Fruit fly (Drosophila melanogaster) whole organism, embryonic: ENCODE data around the gene tws.

Experiments used
- Abd-B ChIP-seq: fragments of 200-800 bp; sonication (Bioruptor generic); optimal IDR thresholded peaks from 2 replicates; lab custom pipeline; 2018; ENCODE audit warnings: missing biosample characterization, mild to moderate bottlenecking, missing genetic modification characterization, moderate library complexity
- B-H1 ChIP-seq: fragments of 200-800 bp; sonication (Bioruptor generic); IDR thresholded peaks from 3 replicates; pipeline ENCODE4 v1.3.6; 2022; ENCODE audit warnings: missing biosample characterization, missing genetic modification characterization
- B-H2 ChIP-seq: fragments of 200-800 bp; sonication (Bioruptor generic); optimal IDR thresholded peaks from 2 replicates; lab custom pipeline; 2018; ENCODE audit warnings: missing biosample characterization, mild to moderate bottlenecking, missing genetic modification characterization
- Blimp-1 ChIP-seq: fragments of 200-800 bp; sonication (Bioruptor generic); optimal IDR thresholded peaks from 3 replicates; lab custom pipeline; 2018; ENCODE audit warnings: missing biosample characterization, missing genetic modification characterization, mild to moderate bottlenecking, moderate library complexity, missing genetic modification reagents
- BtbVII ChIP-seq: fragments of 200-800 bp; sonication (Bioruptor generic); optimal IDR thresholded peaks from 3 replicates; lab custom pipeline; 2017; ENCODE audit warnings: missing biosample characterization, mild to moderate bottlenecking, missing genetic modification characterization
- Bteb2 ChIP-seq: fragments of 200-800 bp; sonication (Bioruptor generic); optimal IDR thresholded peaks from 2 replicates; lab custom pipeline; 2016; ENCODE audit warnings: missing biosample characterization, missing genetic modification characterization
- CG10274 ChIP-seq: fragments of 200-800 bp; sonication (Bioruptor generic); optimal IDR thresholded peaks from 3 replicates; lab custom pipeline; 2017; ENCODE audit warnings: missing biosample characterization, mild to moderate bottlenecking, missing genetic modification characterization
- CG11247 ChIP-seq: fragments of 200-800 bp; sonication (Bioruptor generic); IDR thresholded peaks from 2 replicates; pipeline ENCODE4 v1.3.6; 2022; ENCODE audit warnings: missing biosample characterization, missing genetic modification characterization
- CG12299 ChIP-seq: fragments of 200-800 bp; sonication (Bioruptor generic); optimal IDR thresholded peaks from 2 replicates; lab custom pipeline; 2018; ENCODE audit warnings: missing biosample characterization, mild to moderate bottlenecking, missing genetic modification characterization
- CG12744 ChIP-seq: fragments of 200-800 bp; sonication (Bioruptor generic); optimal IDR thresholded peaks from 2 replicates; lab custom pipeline; 2016; ENCODE audit warnings: missing biosample characterization, missing genetic modification characterization
- CG13424 ChIP-seq: fragments of 200-800 bp; sonication (Bioruptor generic); optimal IDR thresholded peaks from 2 replicates; lab custom pipeline; 2019; ENCODE audit warnings: missing biosample characterization, mild to moderate bottlenecking, missing genetic modification characterization, moderate library complexity
- CG1603 ChIP-seq: fragments of 200-800 bp; sonication (Bioruptor generic); optimal IDR thresholded peaks from 2 replicates; lab custom pipeline; 2019; ENCODE audit warnings: missing biosample characterization, mild to moderate bottlenecking, missing genetic modification characterization, moderate library complexity
- CG16863 ChIP-seq: fragments of 200-800 bp; sonication (Bioruptor generic); optimal IDR thresholded peaks from 3 replicates; lab custom pipeline; 2016; ENCODE audit warnings: missing biosample characterization, missing genetic modification characterization
- CG17328 ChIP-seq: fragments of 200-800 bp; sonication (Bioruptor generic); IDR thresholded peaks from 2 replicates; pipeline ENCODE4 v1.3.6; 2022; ENCODE audit warnings: missing biosample characterization, missing genetic modification characterization
- CG18619 ChIP-seq: fragments of 200-800 bp; sonication (Bioruptor generic); optimal IDR thresholded peaks from 3 replicates; lab custom pipeline; 2017; ENCODE audit warnings: missing biosample characterization, mild to moderate bottlenecking, missing genetic modification characterization
- CG2712 ChIP-seq: fragments of 200-800 bp; optimal IDR thresholded peaks from 3 replicates; lab custom pipeline; 2019; ENCODE audit warnings: missing biosample characterization, mild to moderate bottlenecking, missing genetic modification characterization, moderate library complexity
- CG3838 ChIP-seq: fragments of 200-800 bp; sonication (Bioruptor generic); optimal IDR thresholded peaks from 3 replicates; lab custom pipeline; 2016; ENCODE audit warnings: missing biosample characterization, missing genetic modification characterization
- CG42726 ChIP-seq: fragments of 200-800 bp; sonication (Bioruptor generic); IDR thresholded peaks from 2 replicates; pipeline ENCODE4 v1.3.6; 2022; ENCODE audit warnings: missing biosample characterization, missing genetic modification characterization; ENCODE audit not compliant: partially characterized antibody
- CG4617 ChIP-seq: fragments of 200-800 bp; sonication (Bioruptor generic); optimal IDR thresholded peaks from 3 replicates; lab custom pipeline; 2016; ENCODE audit warnings: missing biosample characterization, missing genetic modification characterization, borderline replicate concordance
- CG6813 ChIP-seq: fragments of 200-800 bp; sonication (Bioruptor generic); optimal IDR thresholded peaks from 2 replicates; lab custom pipeline; 2017; ENCODE audit warnings: missing biosample characterization, missing genetic modification characterization, mild to moderate bottlenecking, moderate library complexity, missing genetic modification reagents
- CG8388 ChIP-seq: fragments of 200-800 bp; sonication (Bioruptor generic); optimal IDR thresholded peaks from 2 replicates; lab custom pipeline; 2019; ENCODE audit warnings: missing biosample characterization, mild to moderate bottlenecking, missing genetic modification characterization, moderate library complexity
- Camta ChIP-seq: fragments of 200-800 bp; sonication (Bioruptor generic); optimal IDR thresholded peaks from 2 replicates; lab custom pipeline; 2016; ENCODE audit warnings: missing biosample characterization, missing genetic modification characterization
- Ets65A ChIP-seq: fragments of 200-800 bp; sonication (Bioruptor generic); peaks from one replicate; lab custom pipeline; 2016; ENCODE audit warnings: missing biosample characterization, missing genetic modification characterization
- HHEX ChIP-seq: fragments of 200-800 bp; sonication (Bioruptor generic); optimal IDR thresholded peaks from 3 replicates; lab custom pipeline; 2017; ENCODE audit warnings: missing biosample characterization, mild to moderate bottlenecking, missing genetic modification characterization, missing genetic modification reagents
- Hey ChIP-seq: fragments of 200-800 bp; sonication (Bioruptor generic); optimal IDR thresholded peaks from 3 replicates; lab custom pipeline; 2018; ENCODE audit warnings: missing biosample characterization, mild to moderate bottlenecking, missing genetic modification characterization
- Med ChIP-seq: fragments of 200-800 bp; sonication (Bioruptor generic); peaks from one replicate; lab custom pipeline; 2016; ENCODE audit warnings: missing biosample characterization, missing genetic modification characterization, mild to moderate bottlenecking, inconsistent platforms, moderate library complexity
- Meics ChIP-seq: fragments of 200-800 bp; sonication (Bioruptor generic); optimal IDR thresholded peaks from 2 replicates; lab custom pipeline; 2017; ENCODE audit warnings: missing biosample characterization, mild to moderate bottlenecking, missing genetic modification characterization
- NC2α ChIP-seq: fragments of 200-800 bp; sonication (Bioruptor generic); optimal IDR thresholded peaks from 2 replicates; lab custom pipeline; 2016; ENCODE audit warnings: missing biosample characterization, missing genetic modification characterization
- Nf-YA ChIP-seq: fragments of 200-800 bp; sonication (Bioruptor generic); IDR thresholded peaks from 2 replicates; pipeline ENCODE4 v1.3.6; 2022; ENCODE audit warnings: missing biosample characterization, missing genetic modification characterization
- NfI ChIP-seq: fragments of 200-800 bp; sonication (Bioruptor generic); optimal IDR thresholded peaks from 3 replicates; lab custom pipeline; 2018; ENCODE audit warnings: missing biosample characterization, mild to moderate bottlenecking, missing genetic modification characterization, moderate library complexity
- Opbp ChIP-seq: fragments of 200-800 bp; sonication (Bioruptor generic); IDR thresholded peaks from 3 replicates; pipeline ENCODE4 v1.3.6; 2022; ENCODE audit warnings: missing biosample characterization, missing genetic modification characterization; ENCODE audit not compliant: partially characterized antibody
- Optix ChIP-seq: fragments of 200-800 bp; sonication (Bioruptor generic); IDR thresholded peaks from 3 replicates; pipeline ENCODE4 v1.3.6; 2022; ENCODE audit warnings: missing biosample characterization, missing genetic modification characterization
- Pdp1 ChIP-seq, 2 experiments: fragments of 200-800 bp; sonication (Bioruptor generic); optimal IDR thresholded peaks; 3 replicates each; lab custom pipeline; 2016; ENCODE audit warnings: missing biosample characterization in 2 of 2, missing genetic modification characterization in 2 of 2, mild to moderate bottlenecking in 1 of 2, moderate library complexity in 1 of 2
- Sry-β ChIP-seq: fragments of 200-800 bp; sonication (Bioruptor generic); optimal IDR thresholded peaks from 2 replicates; lab custom pipeline; 2018; ENCODE audit warnings: missing biosample characterization, mild to moderate bottlenecking, missing genetic modification characterization, moderate library complexity
- ap ChIP-seq: fragments of 200-800 bp; sonication (Bioruptor generic); IDR thresholded peaks from 2 replicates; pipeline ENCODE4 v1.3.6; 2022; ENCODE audit warnings: missing biosample characterization, missing genetic modification characterization
- bowl ChIP-seq: fragments of 200-800 bp; sonication (Bioruptor generic); IDR thresholded peaks from 2 replicates; pipeline ENCODE4 v1.3.6; 2022; ENCODE audit warnings: missing biosample characterization, missing genetic modification characterization
- bsh ChIP-seq, 2 experiments: fragments of 200-800 bp; sonication (Bioruptor generic); optimal IDR thresholded peaks; 2 replicates each; lab custom pipeline; 2017 to 2018; ENCODE audit warnings: mild to moderate bottlenecking in 2 of 2, missing biosample characterization in 2 of 2, missing genetic modification characterization in 2 of 2, moderate library complexity in 1 of 2
- emc ChIP-seq: fragments of 200-800 bp; sonication (Bioruptor generic); optimal IDR thresholded peaks from 2 replicates; lab custom pipeline; 2016; ENCODE audit warnings: missing biosample characterization, missing genetic modification characterization
- gcm ChIP-seq: fragments of 200-800 bp; sonication (Bioruptor generic); optimal IDR thresholded peaks from 2 replicates; lab custom pipeline; 2019; ENCODE audit warnings: missing biosample characterization, mild to moderate bottlenecking, missing genetic modification characterization, moderate library complexity
- h ChIP-seq: fragments of >200 bp; optimal IDR thresholded peaks from 2 replicates; lab custom pipeline; 2017
- insv ChIP-seq, 2 experiments: fragments of 200-800 bp; sonication (Bioruptor generic); optimal IDR thresholded peaks; 3 replicates each; lab custom pipeline; 2016 to 2018; ENCODE audit warnings: missing biosample characterization in 2 of 2, missing genetic modification characterization in 2 of 2
- lola ChIP-seq, 3 experiments: fragments of >200 bp in 2 of 3; fragments of 200-800 bp in 1 of 3; sonication (Bioruptor generic) in 1 of 3; optimal IDR thresholded peaks; 2 replicates each; lab custom pipeline; 2017 to 2019; ENCODE audit warnings: missing biosample characterization in 3 of 3, missing genetic modification characterization in 3 of 3, mild to moderate bottlenecking in 1 of 3, moderate library complexity in 1 of 3
- pfk ChIP-seq: fragments of 200-800 bp; sonication (Bioruptor generic); optimal IDR thresholded peaks from 2 replicates; lab custom pipeline; 2018; ENCODE audit warnings: missing biosample characterization, mild to moderate bottlenecking, missing genetic modification characterization, moderate library complexity
- seq ChIP-seq: fragments of 200-800 bp; sonication (Bioruptor generic); IDR thresholded peaks from 2 replicates; pipeline ENCODE4 v1.3.6; 2022; ENCODE audit warnings: missing biosample characterization, missing genetic modification characterization
- sna ChIP-seq: fragments of 200-800 bp; sonication (Bioruptor generic); IDR thresholded peaks from 2 replicates; pipeline ENCODE4 v1.3.6; 2022; ENCODE audit warnings: missing biosample characterization, missing genetic modification characterization; ENCODE audit not compliant: partially characterized antibody
- sqz ChIP-seq: fragments of 200-800 bp; sonication (Bioruptor generic); optimal IDR thresholded peaks from 3 replicates; lab custom pipeline; 2018; ENCODE audit warnings: missing biosample characterization, mild to moderate bottlenecking, missing genetic modification characterization
- wek ChIP-seq: fragments of 200-800 bp; sonication (Bioruptor generic); optimal IDR thresholded peaks from 3 replicates; lab custom pipeline; 2018; ENCODE audit warnings: missing biosample characterization, mild to moderate bottlenecking, missing genetic modification characterization, moderate library complexity
- z ChIP-seq: fragments of 200-800 bp; sonication (Bioruptor generic); IDR thresholded peaks from 3 replicates; pipeline ENCODE4 v1.3.6; 2022; ENCODE audit warnings: missing biosample characterization, missing genetic modification characterization

Gene tws

dm6 chr3R:10168483-10169064 is 29.0 kb upstream of the tws start (continued):
- TF ChIP-seq CG42726 (GFP tag; lab: Robert Waterston, UW) (no peak), Ets65A (GFP tag; lab: Kevin White, UChicago) (peak; percentile 62), Abd-B (GFP tag; lab: Kevin White, UChicago) (no peak), CG18619 (GFP tag; lab: Kevin White, UChicago) (peak; percentile 35), lola (GFP tag; optimal IDR thresholded peaks at IDR 0.05; lab: Kevin White, UChicago) (no peak), Optix (GFP tag; lab: Robert Waterston, UW) (no peak), Camta (GFP tag; lab: Kevin White, UChicago) (peak; percentile 39), bsh (GFP tag; optimal IDR thresholded peaks at IDR 0.05; lab: Kevin White, UChicago) (peak in 1 of 2 experiments; percentile 63), Meics (GFP tag; lab: Kevin White, UChicago) (peak; percentile 34), CG8388 (GFP tag; lab: Kevin White, UChicago) (peak; percentile 26), Sry-β (GFP tag; lab: Kevin White, UChicago) (no peak), Nf-YA (no peak), HHEX (peak; percentile 12), CG12744 (peak; percentile 42)

DNA sequence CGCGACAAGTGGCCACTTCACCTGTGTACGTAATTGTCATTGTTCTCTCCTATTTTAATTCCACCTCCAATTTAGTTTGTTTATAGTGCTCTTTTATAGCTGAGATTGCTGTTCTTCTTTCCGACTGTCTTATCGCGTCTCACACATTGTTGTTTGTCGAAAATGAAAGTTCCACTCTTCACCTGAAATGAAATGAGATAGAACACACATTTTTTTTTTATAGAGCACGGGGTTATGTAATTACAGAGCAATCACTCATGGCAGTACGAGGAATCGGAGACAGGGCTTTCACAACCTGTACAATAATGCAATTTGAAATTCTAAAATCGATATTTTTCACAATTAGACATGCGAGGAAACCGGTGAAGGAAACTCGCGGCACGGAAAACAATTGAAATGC is 27.7 kb upstream of the tws start:
- TF ChIP-seq wek (GFP tag; lab: Kevin White, UChicago) (no peak), CG2712 (tag; lab: Kevin White, UChicago) (no peak), z (no peak), gcm (GFP tag; lab: Kevin White, UChicago) (no peak), CG17328 (GFP tag; lab: Robert Waterston, UW) (0 out of 2 replicates have a peak, but pooled peaks have one; percentile 25), CG1603 (no peak), NfI (GFP tag; lab: Kevin White, UChicago) (no peak), B-H2 (GFP tag; lab: Kevin White, UChicago) (peak; percentile 4), Bteb2 (GFP tag; lab: Kevin White, UChicago) (no peak), CG12299 (tag; lab: Kevin White, UChicago) (no peak), CG13424 (tag; lab: Kevin White, UChicago) (no peak), BtbVII (no peak), CG4617 (GFP tag; lab: Kevin White, UChicago) (no peak), emc (GFP tag; lab: Kevin White, UChicago) (no peak), Hey (tag; lab: Kevin White, UChicago) (no peak), CG16863 (no peak), Med (GFP tag; lab: Kevin White, UChicago) (peak; percentile 9), Pdp1 (GFP tag; optimal IDR thresholded peaks at IDR 0.05; lab: Kevin White, UChicago) (peak in 1 of 2 experiments; percentile 71), Blimp-1 (GFP tag; lab: Kevin White, UChicago) (peak; percentile 36), seq (GFP tag; lab: Robert Waterston, UW) (no peak), CG42726 (GFP tag; lab: Robert Waterston, UW) (no peak), pfk (GFP tag; lab: Kevin White, UChicago) (peak; percentile 78), bowl (GFP tag; lab: Robert Waterston, UW) (no peak), sqz (GFP tag; lab: Kevin White, UChicago) (no peak), Meics (GFP tag; lab: Kevin White, UChicago) (no peak), Ets65A (GFP tag; lab: Kevin White, UChicago) (no peak), Opbp (no peak), ap (GFP tag; lab: Robert Waterston, UW) (no peak), CG3838 (GFP tag; lab: Kevin White, UChicago) (no peak), sna (GFP tag; lab: Robert Waterston, UW) (no peak), B-H1 (no peak), insv (GFP tag; optimal IDR thresholded peaks at IDR 0.05; lab: Kevin White, UChicago) (no peak), h (no peak), CG6813 (no peak), CG10274 (no peak), CG11247 (GFP tag; lab: Robert Waterston, UW) (no peak), NC2α (GFP tag; lab: Kevin White, UChicago) (no peak)
